Worm (Caenorhabditis elegans) whole organism, L3 larva: ENCODE measurements around the gene F41H10.3.

ENCODE experiments used
- R02D3.7 ChIP-seq: fragments of 150-350 bp; optimal IDR thresholded peaks from 2 replicates; lab custom pipeline; 2014; ENCODE audit warnings: missing biosample characterization, missing genetic modification characterization
- ama-1 ChIP-seq: fragments of 150-350 bp; optimal IDR thresholded peaks from 2 replicates; lab custom pipeline; 2018
- ceh-16 ChIP-seq: sonication (generic microtip); optimal IDR thresholded peaks from 2 replicates; lab custom pipeline; 2017; ENCODE audit warnings: missing biosample characterization, missing genetic modification characterization
- ceh-82 ChIP-seq: fragments of 150-350 bp; optimal IDR thresholded peaks from 2 replicates; lab custom pipeline; 2014; ENCODE audit warnings: missing biosample characterization, missing genetic modification characterization
- ceh-9 ChIP-seq: sonication (generic microtip); optimal IDR thresholded peaks from 2 replicates; lab custom pipeline; 2018; ENCODE audit warnings: missing biosample characterization, missing genetic modification characterization
- daf-12 ChIP-seq: fragments of 150-350 bp; optimal IDR thresholded peaks from 2 replicates; lab custom pipeline; 2014; ENCODE audit warnings: missing biosample characterization, missing genetic modification reagents, missing genetic modification characterization
- elt-1 ChIP-seq: fragments of 150-350 bp; optimal IDR thresholded peaks from 2 replicates; lab custom pipeline; 2014; ENCODE audit warnings: missing biosample characterization, missing genetic modification characterization
- elt-2 ChIP-seq: sonication (generic microtip); optimal IDR thresholded peaks from 2 replicates; lab custom pipeline; 2016; ENCODE audit warnings: missing genetic modification reagents, mild to moderate bottlenecking, missing genetic modification characterization, missing compliant biosample characterization
- eor-1 ChIP-seq, 2 experiments: fragments of 150-350 bp; optimal IDR thresholded peaks; 2 replicates each; lab custom pipeline; 2014 to 2018; ENCODE audit warnings: missing biosample characterization in 2 of 2, missing genetic modification characterization in 2 of 2
- fkh-10 ChIP-seq: sonication (generic microtip); optimal IDR thresholded peaks from 2 replicates; lab custom pipeline; 2017; ENCODE audit warnings: missing biosample characterization, missing genetic modification reagents, missing genetic modification characterization
- fkh-2 ChIP-seq: fragments of 150-350 bp; optimal IDR thresholded peaks from 2 replicates; lab custom pipeline; 2014; ENCODE audit warnings: missing biosample characterization, missing genetic modification reagents, missing genetic modification characterization
- fos-1 ChIP-seq: fragments of 150-350 bp; optimal IDR thresholded peaks from 2 replicates; lab custom pipeline; 2014; ENCODE audit warnings: missing biosample characterization, missing genetic modification characterization
- hmg-11 ChIP-seq: sonication (generic microtip); optimal IDR thresholded peaks from 2 replicates; lab custom pipeline; 2016; ENCODE audit warnings: missing genetic modification characterization, missing compliant biosample characterization
- jun-1 ChIP-seq: fragments of 150-350 bp; optimal IDR thresholded peaks from 2 replicates; lab custom pipeline; 2014; ENCODE audit warnings: missing biosample characterization, missing genetic modification reagents, missing genetic modification characterization
- lin-15B ChIP-seq: fragments of 150-350 bp; optimal IDR thresholded peaks from 2 replicates; lab custom pipeline; 2014; ENCODE audit warnings: missing biosample characterization, missing genetic modification characterization
- lin-39 ChIP-seq: fragments of 150-350 bp; optimal IDR thresholded peaks from 2 replicates; lab custom pipeline; 2018; ENCODE audit warnings: missing biosample characterization, missing genetic modification reagents, missing genetic modification characterization
- lsy-12 ChIP-seq: sonication (generic microtip); optimal IDR thresholded peaks from 2 replicates; lab custom pipeline; 2016; ENCODE audit warnings: mild to moderate bottlenecking, missing genetic modification characterization, missing compliant biosample characterization
- mdl-1 ChIP-seq: fragments of 150-350 bp; optimal IDR thresholded peaks from 2 replicates; lab custom pipeline; 2014; ENCODE audit warnings: missing biosample characterization, missing genetic modification characterization
- mml-1 ChIP-seq: fragments of 150-350 bp; sonication (generic microtip); optimal IDR thresholded peaks from 3 replicates; lab custom pipeline; 2014; ENCODE audit warnings: missing biosample characterization, missing genetic modification characterization
- nhr-11 ChIP-seq: fragments of 150-350 bp; optimal IDR thresholded peaks from 2 replicates; lab custom pipeline; 2014; ENCODE audit warnings: missing biosample characterization, missing genetic modification characterization
- nhr-12 ChIP-seq: fragments of 150-350 bp; optimal IDR thresholded peaks from 2 replicates; lab custom pipeline; 2014; ENCODE audit warnings: missing biosample characterization, missing genetic modification characterization
- nhr-23 ChIP-seq: fragments of 150-350 bp; optimal IDR thresholded peaks from 2 replicates; lab custom pipeline; 2014; ENCODE audit warnings: missing biosample characterization, missing genetic modification reagents, missing genetic modification characterization
- nhr-237 ChIP-seq: fragments of 150-350 bp; optimal IDR thresholded peaks from 2 replicates; lab custom pipeline; 2014; ENCODE audit warnings: missing biosample characterization, missing genetic modification characterization
- nhr-25 ChIP-seq: sonication (generic microtip); optimal IDR thresholded peaks from 2 replicates; lab custom pipeline; 2017; ENCODE audit warnings: missing biosample characterization, missing genetic modification characterization
- nhr-67 ChIP-seq: fragments of 150-350 bp; optimal IDR thresholded peaks from 2 replicates; lab custom pipeline; 2014; ENCODE audit warnings: missing biosample characterization, missing genetic modification characterization
- nhr-76 ChIP-seq: fragments of 150-350 bp; sonication (generic microtip); optimal IDR thresholded peaks from 5 replicates; lab custom pipeline; 2014; ENCODE audit warnings: missing biosample characterization, missing genetic modification characterization
- nhr-77 ChIP-seq: fragments of 150-350 bp; optimal IDR thresholded peaks from 2 replicates; lab custom pipeline; 2014; ENCODE audit warnings: missing biosample characterization, missing genetic modification characterization
- pha-4 ChIP-seq: fragments of 150-350 bp; optimal IDR thresholded peaks from 2 replicates; lab custom pipeline; 2014; ENCODE audit warnings: missing biosample characterization, missing genetic modification reagents, missing genetic modification characterization
- pqm-1 ChIP-seq: fragments of 150-350 bp; optimal IDR thresholded peaks from 2 replicates; lab custom pipeline; 2017; ENCODE audit warnings: missing biosample characterization, missing genetic modification characterization, inconsistent platforms
- sea-2 ChIP-seq: fragments of 150-350 bp; sonication (generic microtip); optimal IDR thresholded peaks from 4 replicates; lab custom pipeline; 2014; ENCODE audit warnings: missing biosample characterization, missing genetic modification reagents, missing genetic modification characterization
- snpc-4 ChIP-seq: fragments of 150-350 bp; optimal IDR thresholded peaks from 2 replicates; lab custom pipeline; 2014; ENCODE audit warnings: missing biosample characterization, missing genetic modification characterization
- tbx-2 ChIP-seq: sonication (generic microtip); optimal IDR thresholded peaks from 2 replicates; lab custom pipeline; 2016; ENCODE audit warnings: mild to moderate bottlenecking, missing genetic modification characterization, missing compliant biosample characterization
- unc-39 ChIP-seq: sonication (generic microtip); optimal IDR thresholded peaks from 4 replicates; lab custom pipeline; 2017; ENCODE audit warnings: missing biosample characterization, missing genetic modification characterization
- unc-62 ChIP-seq: fragments of 150-350 bp; sonication (generic microtip); optimal IDR thresholded peaks from 4 replicates; lab custom pipeline; 2014; ENCODE audit warnings: missing biosample characterization, missing genetic modification reagents, missing genetic modification characterization
- zag-1 ChIP-seq: fragments of 150-350 bp; optimal IDR thresholded peaks from 2 replicates; lab custom pipeline; 2014; ENCODE audit warnings: missing biosample characterization, missing genetic modification characterization
- ztf-11 ChIP-seq: fragments of 150-350 bp; optimal IDR thresholded peaks from 2 replicates; lab custom pipeline; 2014; ENCODE audit warnings: missing biosample characterization, missing genetic modification characterization
- ztf-4 ChIP-seq: fragments of 150-350 bp; optimal IDR thresholded peaks from 2 replicates; lab custom pipeline; 2014; ENCODE audit warnings: missing biosample characterization, missing genetic modification characterization

Gene F41H10.3

DNA sequence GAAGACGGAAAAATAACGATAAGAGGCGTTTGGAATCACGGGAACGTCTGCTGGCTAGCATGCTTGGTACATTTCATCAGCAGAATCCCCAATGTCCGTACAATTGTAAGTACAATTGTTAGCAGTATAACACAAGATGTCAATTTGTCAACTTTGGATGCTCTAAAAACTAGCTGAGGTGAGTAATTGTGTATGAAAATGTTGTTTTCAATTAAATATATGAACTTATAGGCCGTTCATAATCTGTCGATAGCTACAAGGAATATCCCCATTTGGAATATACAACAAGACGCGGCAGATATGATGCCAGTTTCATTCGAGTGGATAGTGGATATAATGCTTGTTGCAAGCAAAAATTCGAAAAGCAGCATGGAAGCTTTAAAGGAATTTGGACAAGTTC, 15.4 kb downstream of the F41H10.3 start, which contains the start of gene F41H10.12:
TSS of gene F41H10.12 (plus strand) at position 301 of the 400 bp plus-strand sequence.
- TF ChIP-seq unc-39 (tag; lab: Kevin White, UChicago), result no peak
- TF ChIP-seq ceh-82 (tag; lab: Kevin White, UChicago), result no peak

DNA sequence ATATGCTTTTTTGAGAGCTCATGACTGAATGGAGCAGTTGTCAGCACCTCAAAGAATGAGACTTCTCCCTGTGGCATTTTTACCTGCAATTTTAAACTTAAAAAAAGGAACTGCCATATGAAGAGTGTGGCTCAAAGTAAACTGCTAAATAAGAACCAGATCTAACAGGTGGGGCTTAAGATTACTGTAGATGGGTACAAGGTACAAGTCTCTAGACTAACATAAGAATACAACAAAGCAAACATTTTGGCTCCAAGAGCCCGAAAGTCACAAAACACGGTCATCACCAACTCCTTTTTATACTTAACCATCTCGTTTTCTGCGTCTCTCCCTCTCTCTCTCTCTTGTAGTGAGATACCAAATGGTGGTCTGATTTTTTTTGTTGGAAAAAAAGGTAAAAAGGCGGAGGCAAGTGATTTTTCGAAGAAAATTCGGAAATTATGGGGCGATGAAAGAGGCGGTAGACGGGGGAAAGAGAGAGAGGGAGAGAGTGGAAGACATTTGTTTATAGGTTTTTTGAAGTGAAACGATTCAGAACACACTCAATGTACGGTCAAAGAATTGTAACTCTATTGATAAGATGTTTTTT, 19.0 kb downstream of the F41H10.3 start, which contains the start of gene elo-6:
TSS of gene elo-6 (minus strand) at position 83 of the 589 bp plus-strand sequence.
- TF ChIP-seq lin-15B (tag; lab: Kevin White, UChicago), result no peak
- no peak for TF ChIP-seq nhr-11 (tag; lab: Kevin White, UChicago)
- TF ChIP-seq nhr-237 (tag; lab: Kevin White, UChicago), result no peak
- no peak for TF ChIP-seq nhr-12
- TF ChIP-seq hmg-11 (tag; lab: Kevin White, UChicago), result no peak
- TF ChIP-seq sea-2, result no peak
- no peak for TF ChIP-seq nhr-67 (tag; lab: Kevin White, UChicago)
- TF ChIP-seq ceh-9, result no peak
- no peak for TF ChIP-seq nhr-23 (tag; lab: Kevin White, UChicago)
- no peak for TF ChIP-seq ztf-4 (tag; lab: Kevin White, UChicago)
- TF ChIP-seq ama-1, result peak; percentile 77
- TF ChIP-seq fkh-2 (tag; lab: Kevin White, UChicago), result no peak
- TF ChIP-seq fos-1 (tag; lab: Kevin White, UChicago), result no peak
- TF ChIP-seq ceh-16, result no peak
- TF ChIP-seq snpc-4, result no peak
- peak; percentile 85 for TF ChIP-seq elt-2
- TF ChIP-seq pha-4 (tag; lab: Kevin White, UChicago), result peak; percentile 55
- TF ChIP-seq elt-1, result no peak
- TF ChIP-seq pqm-1 (tag; lab: Kevin White, UChicago), result peak; percentile 67
- TF ChIP-seq daf-12 (tag; lab: Kevin White, UChicago), result no peak
- TF ChIP-seq unc-39 (tag; lab: Kevin White, UChicago), result no peak
- no peak for TF ChIP-seq lin-39 (tag; lab: Kevin White, UChicago)
- no peak for TF ChIP-seq ceh-82 (tag; lab: Kevin White, UChicago)
- TF ChIP-seq nhr-76 (tag; lab: Kevin White, UChicago), result no peak
- no peak for TF ChIP-seq ztf-11 (tag; lab: Kevin White, UChicago)
- TF ChIP-seq eor-1 (tag; optimal IDR thresholded peaks at IDR 0.05; lab: Kevin White, UChicago), result no peak
- TF ChIP-seq nhr-25, result no peak
- TF ChIP-seq tbx-2 (tag; lab: Kevin White, UChicago), result no peak
- TF ChIP-seq unc-62 (GFP tag; lab: Kevin White, UChicago), result no peak
- TF ChIP-seq jun-1 (tag; lab: Kevin White, UChicago), result peak; percentile 28
- TF ChIP-seq fkh-10 (GFP tag; lab: Kevin White, UChicago), result no peak
- TF ChIP-seq mml-1 (tag; lab: Kevin White, UChicago), result no peak
- TF ChIP-seq lsy-12 (tag; lab: Kevin White, UChicago), result no peak
- no peak for TF ChIP-seq nhr-77 (tag; lab: Kevin White, UChicago)
- no peak for TF ChIP-seq mdl-1

DNA sequence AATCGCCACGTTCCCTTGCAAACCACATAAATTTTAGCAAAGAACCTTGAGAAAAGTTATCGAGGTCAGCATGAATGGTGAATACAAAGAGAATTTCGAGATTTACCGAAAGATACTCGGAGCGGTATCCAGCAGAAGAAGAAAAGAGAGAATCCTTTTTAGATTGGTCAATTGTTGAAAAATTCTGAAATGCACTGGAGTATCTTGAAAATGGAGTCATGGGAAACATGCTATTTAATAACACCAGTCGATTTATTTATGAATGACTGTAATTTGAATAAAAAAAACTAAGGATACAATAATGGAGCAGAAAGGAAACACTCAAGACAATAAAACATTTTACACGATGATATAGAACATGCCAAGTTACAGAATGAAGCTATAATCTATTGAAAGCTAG, 20.4 kb downstream of the F41H10.3 start:
- TF ChIP-seq R02D3.7 (tag; lab: Kevin White, UChicago) (no peak), ceh-82 (tag; lab: Kevin White, UChicago) (no peak), nhr-25 (peak; percentile 24), nhr-11 (tag; lab: Kevin White, UChicago) (no peak)

- TF ChIP-seq lin-15B (tag; lab: Kevin White, UChicago), result no peak
- TF ChIP-seq, all 47 proteins: peak for 0
These were observed 22.0 kb downstream of the F41H10.3 start, which contains the start of the genes htp-1 and ZK616.5 for ce11 chrIV:5391507-5392057. Gene htp-1 (minus strand): TSS chrIV:5391557. Gene ZK616.5 (plus strand): TSS chrIV:5391929.

- TF ChIP-seq nhr-77 (tag; lab: Kevin White, UChicago) (no peak), lin-39 (tag; lab: Kevin White, UChicago) (no peak), pha-4 (tag; lab: Kevin White, UChicago) (peak; percentile 51), elt-2 (peak; percentile 68), zag-1 (tag; lab: Kevin White, UChicago) (no peak), pqm-1 (tag; lab: Kevin White, UChicago) (peak; percentile 61)
These were observed 24.0 kb downstream of the F41H10.3 start for ce11 chrIV:5393566-5393965.
